Worm (Caenorhabditis elegans): ENCODE data around the gene thn-5.

- TF ChIP-seq ekl-4 (GFP tag; IDR thresholded peaks at IDR 0.05) (no peak), ceh-40 (GFP tag; IDR thresholded peaks at IDR 0.05) (no peak), sea-2 (GFP tag; IDR thresholded peaks at IDR 0.05) (no peak), nfya-1 (tag; optimal IDR thresholded peaks at IDR 0.05; ENCODE audit: borderline replicate concordance, insufficient read depth) (no peak), pha-4 (tag; optimal IDR thresholded peaks at IDR 0.05) (no peak), snpc-1.3 (tag; optimal IDR thresholded peaks at IDR 0.05; ENCODE audit: insufficient read depth) (no peak)
These were observed 35.1 kb upstream of the thn-5 start, which contains the start of gene gpa-18 for ce11 chrIV:5195531-5195930.
